Worm (Caenorhabditis elegans) whole organism, mixed stage, embryonic: ENCODE measurements around the gene cdh-9.

Experiments
- M03D4.4 ChIP-seq: sonication (generic microtip); optimal IDR thresholded peaks from 2 replicates; lab custom pipeline; 2017; ENCODE audit warnings: mild to moderate bottlenecking, missing genetic modification characterization, missing compliant biosample characterization
- bed-3 ChIP-seq: fragments of 200-800 bp; sonication (Bioruptor generic); optimal IDR thresholded peaks from 3 replicates; lab custom pipeline; 2018; ENCODE audit warnings: mild to moderate bottlenecking, missing genetic modification characterization, moderate library complexity, missing compliant biosample characterization
- blmp-1 ChIP-seq: fragments of 150-350 bp; optimal IDR thresholded peaks from 2 replicates; lab custom pipeline; 2014; ENCODE audit warnings: missing biosample characterization, missing genetic modification characterization
- ceh-39 ChIP-seq: fragments of 150-350 bp; optimal IDR thresholded peaks from 2 replicates; lab custom pipeline; 2014; ENCODE audit warnings: missing biosample characterization, missing genetic modification characterization
- ceh-43 ChIP-seq: fragments of 200-800 bp; sonication (Bioruptor generic); optimal IDR thresholded peaks from 2 replicates; lab custom pipeline; 2018; ENCODE audit warnings: mild to moderate bottlenecking, missing genetic modification characterization, moderate library complexity, missing compliant biosample characterization
- ceh-83 ChIP-seq: fragments of 200-800 bp; sonication (Bioruptor generic); optimal IDR thresholded peaks from 2 replicates; lab custom pipeline; 2018; ENCODE audit warnings: mild to moderate bottlenecking, missing genetic modification characterization, missing compliant biosample characterization
- ces-1 ChIP-seq: fragments of 150-350 bp; optimal IDR thresholded peaks from 2 replicates; lab custom pipeline; 2014; ENCODE audit warnings: missing biosample characterization, missing genetic modification reagents, missing genetic modification characterization
- cnd-1 ChIP-seq: fragments of 200-800 bp; sonication (Bioruptor generic); optimal IDR thresholded peaks from 2 replicates; lab custom pipeline; 2018; ENCODE audit warnings: mild to moderate bottlenecking, missing genetic modification characterization, missing compliant biosample characterization
- drap-1 ChIP-seq: fragments of 200-800 bp; sonication (Bioruptor generic); optimal IDR thresholded peaks from 3 replicates; lab custom pipeline; 2018; ENCODE audit warnings: mild to moderate bottlenecking, missing genetic modification characterization, missing compliant biosample characterization
- elt-1 ChIP-seq: sonication (generic microtip); optimal IDR thresholded peaks from 2 replicates; lab custom pipeline; 2017; ENCODE audit warnings: missing genetic modification characterization, mild to moderate bottlenecking, missing compliant biosample characterization, antibody characterized with exemption, moderate library complexity, borderline replicate concordance; ENCODE audit not compliant: insufficient read depth
- elt-3 ChIP-seq: fragments of 150-350 bp; optimal IDR thresholded peaks from 2 replicates; lab custom pipeline; 2014; ENCODE audit warnings: missing biosample characterization, missing genetic modification characterization
- flh-1 ChIP-seq: fragments of 200-800 bp; sonication (Bioruptor generic); optimal IDR thresholded peaks from 2 replicates; lab custom pipeline; 2018; ENCODE audit warnings: mild to moderate bottlenecking, missing genetic modification characterization, moderate library complexity, missing compliant biosample characterization
- ham-2 ChIP-seq: fragments of 200-800 bp; sonication (Bioruptor generic); optimal IDR thresholded peaks from 2 replicates; lab custom pipeline; 2018; ENCODE audit warnings: mild to moderate bottlenecking, missing genetic modification characterization, missing compliant biosample characterization
- hlh-1 ChIP-seq: fragments of 150-350 bp; optimal IDR thresholded peaks from 2 replicates; lab custom pipeline; 2014; ENCODE audit warnings: missing biosample characterization, missing genetic modification reagents, missing genetic modification characterization
- lin-13 ChIP-seq: fragments of 150-350 bp; optimal IDR thresholded peaks from 2 replicates; lab custom pipeline; 2014; ENCODE audit warnings: missing biosample characterization, missing genetic modification characterization
- lin-32 ChIP-seq: fragments of 200-800 bp; sonication (Bioruptor generic); optimal IDR thresholded peaks from 2 replicates; lab custom pipeline; 2018; ENCODE audit warnings: mild to moderate bottlenecking, missing genetic modification characterization, missing compliant biosample characterization
- lsy-2 ChIP-seq: fragments of 150-350 bp; optimal IDR thresholded peaks from 2 replicates; lab custom pipeline; 2014; ENCODE audit warnings: missing biosample characterization, missing genetic modification characterization
- mab-5 ChIP-seq: fragments of 150-350 bp; optimal IDR thresholded peaks from 2 replicates; lab custom pipeline; 2014; ENCODE audit warnings: missing biosample characterization, missing genetic modification characterization
- mep-1 ChIP-seq: fragments of 150-350 bp; optimal IDR thresholded peaks from 2 replicates; lab custom pipeline; 2017; ENCODE audit warnings: missing biosample characterization, missing genetic modification reagents, missing genetic modification characterization, inconsistent platforms
- mls-2 ChIP-seq: sonication (generic microtip); optimal IDR thresholded peaks from 2 replicates; lab custom pipeline; 2016; ENCODE audit warnings: mild to moderate bottlenecking, missing genetic modification characterization, moderate library complexity, missing compliant biosample characterization
- nhr-12 ChIP-seq: fragments of 150-350 bp; optimal IDR thresholded peaks from 2 replicates; lab custom pipeline; 2014; ENCODE audit warnings: missing biosample characterization, missing genetic modification characterization
- nhr-2 ChIP-seq: fragments of 150-350 bp; optimal IDR thresholded peaks from 2 replicates; lab custom pipeline; 2014; ENCODE audit warnings: missing biosample characterization, missing genetic modification characterization
- nhr-237 ChIP-seq: fragments of 150-350 bp; optimal IDR thresholded peaks from 2 replicates; lab custom pipeline; 2014; ENCODE audit warnings: missing biosample characterization, missing genetic modification characterization
- nhr-28 ChIP-seq: fragments of 150-350 bp; optimal IDR thresholded peaks from 2 replicates; lab custom pipeline; 2014; ENCODE audit warnings: missing biosample characterization, missing genetic modification characterization
- nhr-76 ChIP-seq: sonication (generic microtip); optimal IDR thresholded peaks from 2 replicates; lab custom pipeline; 2017; ENCODE audit warnings: missing biosample characterization, missing genetic modification characterization
- pha-4 ChIP-seq: fragments of 150-350 bp; optimal IDR thresholded peaks from 2 replicates; lab custom pipeline; 2018; ENCODE audit warnings: missing biosample characterization, missing genetic modification reagents, missing genetic modification characterization
- sem-2 ChIP-seq: fragments of 200-800 bp; sonication (Bioruptor generic); optimal IDR thresholded peaks from 2 replicates; lab custom pipeline; 2018; ENCODE audit warnings: mild to moderate bottlenecking, missing genetic modification characterization, missing compliant biosample characterization
- snpc-4 ChIP-seq: fragments of 150-350 bp; optimal IDR thresholded peaks from 2 replicates; lab custom pipeline; 2014; ENCODE audit warnings: missing biosample characterization, missing genetic modification characterization
- sptf-1 ChIP-seq: sonication (generic microtip); optimal IDR thresholded peaks from 2 replicates; lab custom pipeline; 2017; ENCODE audit warnings: mild to moderate bottlenecking, missing genetic modification characterization, moderate library complexity, missing compliant biosample characterization
- tbx-8 ChIP-seq: fragments of 200-800 bp; sonication (Bioruptor generic); optimal IDR thresholded peaks from 2 replicates; lab custom pipeline; 2018; ENCODE audit warnings: mild to moderate bottlenecking, missing genetic modification characterization, moderate library complexity, missing compliant biosample characterization
- unc-120 ChIP-seq: sonication (generic microtip); optimal IDR thresholded peaks from 2 replicates; lab custom pipeline; 2017; ENCODE audit warnings: missing genetic modification characterization, missing compliant biosample characterization; ENCODE audit not compliant: poor library complexity, severe bottlenecking
- unc-39 ChIP-seq: fragments of 150-350 bp; optimal IDR thresholded peaks from 2 replicates; lab custom pipeline; 2014; ENCODE audit warnings: missing biosample characterization, missing genetic modification characterization
- unc-62 ChIP-seq: fragments of 150-350 bp; optimal IDR thresholded peaks from 2 replicates; lab custom pipeline; 2014; ENCODE audit warnings: missing biosample characterization, missing genetic modification reagents, missing genetic modification characterization
- zip-8 ChIP-seq: fragments of 150-350 bp; optimal IDR thresholded peaks from 2 replicates; lab custom pipeline; 2014; ENCODE audit warnings: missing biosample characterization, missing genetic modification characterization
- ztf-11 ChIP-seq: fragments of 150-350 bp; optimal IDR thresholded peaks from 2 replicates; lab custom pipeline; 2014; ENCODE audit warnings: missing biosample characterization, missing genetic modification characterization

cdh-9 gene

ce11 chrX:16607128-16607527 lies 12.1 kb downstream of the cdh-9 start:
- TF ChIP-seq ceh-83: no peak
- no peak for TF ChIP-seq unc-120
- no peak for TF ChIP-seq sptf-1 (tag; lab: Kevin White, UChicago)
- no peak for TF ChIP-seq lin-32 (GFP tag; lab: Kevin White, UChicago)
- no peak for TF ChIP-seq nhr-12 (tag; lab: Kevin White, UChicago)
- no peak for TF ChIP-seq ceh-39 (tag; lab: Kevin White, UChicago)
- TF ChIP-seq cnd-1: no peak
- TF ChIP-seq mab-5 (tag; lab: Kevin White, UChicago): no peak
- no peak for TF ChIP-seq ztf-11 (tag; lab: Kevin White, UChicago)
- no peak for TF ChIP-seq pha-4 (tag; lab: Kevin White, UChicago)
- TF ChIP-seq ceh-43 (GFP tag; lab: Kevin White, UChicago): no peak
- no peak for TF ChIP-seq bed-3 (GFP tag; lab: Kevin White, UChicago)
- no peak for TF ChIP-seq mls-2 (tag; lab: Kevin White, UChicago)
- no peak for TF ChIP-seq hlh-1 (tag; lab: Kevin White, UChicago)
- TF ChIP-seq lsy-2 (tag; lab: Kevin White, UChicago): no peak
- TF ChIP-seq nhr-237: no peak
- TF ChIP-seq tbx-8 (GFP tag; lab: Kevin White, UChicago): no peak
- no peak for TF ChIP-seq ces-1
- TF ChIP-seq nhr-2 (tag; lab: Kevin White, UChicago): no peak
- TF ChIP-seq, all 35 proteins: peak for 0

DNA sequence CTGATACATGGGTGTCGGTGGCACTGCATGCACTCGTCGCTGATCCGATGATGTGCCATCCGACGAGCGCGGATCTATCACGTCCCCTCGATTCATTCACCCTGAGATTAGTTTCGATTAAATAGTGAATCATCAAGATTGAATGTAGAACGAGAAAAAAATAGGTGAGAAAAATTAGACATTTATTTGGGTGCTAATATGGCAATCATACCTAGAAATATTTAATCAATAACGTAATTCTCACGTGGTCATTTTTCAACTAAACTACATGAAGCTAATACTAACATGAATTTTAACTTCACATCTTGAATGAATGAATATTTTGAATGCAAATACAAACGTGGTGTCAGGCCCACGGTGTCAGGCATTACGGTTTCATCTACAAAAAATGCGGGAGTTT lies 14.4 kb downstream of the cdh-9 start, which contains the start of gene F59C12.3:
F59C12.3 (minus strand) TSS at position 101 of the 400 bp plus-strand sequence.
- TF ChIP-seq elt-1 (tag; lab: Kevin White, UChicago): no peak

ce11 chrX:16611333-16612043 lies 16.5 kb downstream of the cdh-9 start:
- no peak for TF ChIP-seq unc-62 (GFP tag; lab: Kevin White, UChicago)
- TF ChIP-seq nhr-28 (tag; lab: Kevin White, UChicago): no peak
- TF ChIP-seq sem-2: no peak
- no peak for TF ChIP-seq flh-1 (GFP tag; lab: Kevin White, UChicago)
- TF ChIP-seq cnd-1: peak; percentile 75
- peak; percentile 33 for TF ChIP-seq ham-2
- no peak for TF ChIP-seq zip-8
- no peak for TF ChIP-seq elt-1 (tag; lab: Kevin White, UChicago)
- TF ChIP-seq M03D4.4 (tag; lab: Kevin White, UChicago): peak; percentile 21
- TF ChIP-seq ces-1: no peak
- TF ChIP-seq unc-39: no peak
- TF ChIP-seq ceh-39 (tag; lab: Kevin White, UChicago): no peak
- no peak for TF ChIP-seq lsy-2 (tag; lab: Kevin White, UChicago)
- TF ChIP-seq ceh-43 (GFP tag; lab: Kevin White, UChicago): no peak
- TF ChIP-seq sptf-1 (tag; lab: Kevin White, UChicago): no peak
- peak; percentile 21 for TF ChIP-seq nhr-2 (tag; lab: Kevin White, UChicago)
- TF ChIP-seq blmp-1 (tag; lab: Kevin White, UChicago): no peak
- TF ChIP-seq elt-3: no peak
- peak; percentile 45 for TF ChIP-seq hlh-1 (tag; lab: Kevin White, UChicago)
- TF ChIP-seq drap-1 (GFP tag; lab: Kevin White, UChicago): no peak
- TF ChIP-seq nhr-76 (tag; lab: Kevin White, UChicago): no peak
- TF ChIP-seq pha-4 (tag; lab: Kevin White, UChicago): peak; percentile 6
- no peak for TF ChIP-seq tbx-8 (GFP tag; lab: Kevin White, UChicago)
- no peak for TF ChIP-seq mab-5 (tag; lab: Kevin White, UChicago)
- peak; percentile 46 for TF ChIP-seq lin-32 (GFP tag; lab: Kevin White, UChicago)
- no peak for TF ChIP-seq ceh-83
- no peak for TF ChIP-seq bed-3 (GFP tag; lab: Kevin White, UChicago)
- no peak for TF ChIP-seq lin-13 (tag; lab: Kevin White, UChicago)
- no peak for TF ChIP-seq nhr-237
- no peak for TF ChIP-seq ztf-11 (tag; lab: Kevin White, UChicago)
- TF ChIP-seq mep-1 (tag; lab: Kevin White, UChicago): no peak
- no peak for TF ChIP-seq snpc-4 (tag; lab: Kevin White, UChicago)
- no peak for TF ChIP-seq mls-2 (tag; lab: Kevin White, UChicago)
- TF ChIP-seq unc-120: peak; percentile 20
- no peak for TF ChIP-seq nhr-12 (tag; lab: Kevin White, UChicago)
